ENCODE assay signal across 1 worm cellular context in the genomic region with DNA sequence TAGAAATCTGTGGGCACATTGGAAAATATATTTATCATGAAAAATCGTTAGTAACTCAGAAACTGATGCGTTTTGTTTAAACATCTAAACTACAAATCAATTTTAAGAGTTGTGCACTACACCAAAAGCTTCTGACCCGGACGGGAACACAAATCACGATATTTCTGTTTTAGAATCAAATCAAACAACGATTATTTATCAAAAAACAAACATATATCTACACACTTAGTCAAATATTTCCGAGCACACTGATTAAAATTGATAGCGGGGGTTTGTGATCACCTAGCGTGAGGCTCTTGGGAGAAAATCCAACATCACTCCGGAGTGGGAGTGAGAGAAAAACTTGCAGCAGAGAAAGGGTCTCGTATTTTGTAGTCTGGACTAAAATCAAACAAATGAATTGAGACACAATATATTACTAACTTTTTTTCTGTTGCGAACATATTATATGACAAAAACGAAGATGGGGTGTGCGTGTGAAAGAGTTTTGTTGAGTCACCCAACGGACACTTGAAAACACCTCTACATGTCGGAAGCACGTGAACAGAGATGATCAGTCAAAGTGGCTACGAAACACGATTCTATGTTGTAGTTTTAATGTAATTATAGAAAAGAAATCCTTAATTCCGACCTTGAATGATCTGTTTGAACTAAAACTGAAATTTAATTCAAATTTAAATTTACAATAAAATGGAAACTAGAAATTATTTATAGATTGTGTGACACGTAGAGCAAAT.
TF ChIP-seq lines count a peak whose summit lies in the region.

No protein-coding gene starts in this region.

TF ChIP-seq in whole organism, L4 larva, 104 proteins besides CTCF, POLR2A, EP300 and RAD21 (continued from another document):
- TF ChIP-seq rbr-2 (tag; optimal IDR thresholded peaks at IDR 0.05; lab: Kevin White, UChicago) (no peak), pqm-1 (tag; optimal IDR thresholded peaks at IDR 0.05; lab: Kevin White, UChicago) (peak; percentile 84), Y75B8A.6 (GFP tag; IDR thresholded peaks at IDR 0.05; lab: Robert Waterston, UW) (no peak), egl-27 (tag; optimal IDR thresholded peaks at IDR 0.05; lab: Kevin White, UChicago) (no peak), nhr-77 (tag; optimal IDR thresholded peaks at IDR 0.05; lab: Kevin White, UChicago) (no peak), jun-1 (tag; optimal IDR thresholded peaks at IDR 0.05; lab: Kevin White, UChicago) (no peak), php-3 (GFP tag; IDR thresholded peaks at IDR 0.05; lab: Robert Waterston, UW) (0 out of 2 replicates have a peak, but pooled peaks have one; percentile 30), zfp-2 (tag; optimal IDR thresholded peaks at IDR 0.05; lab: Kevin White, UChicago) (no peak)
